Worm (Caenorhabditis elegans) whole organism, late embryonic: ENCODE results near the gene sri-24.

ENCODE experiments used
- F13H6.1 ChIP-seq: sonication (generic microtip); optimal IDR thresholded peaks from 2 replicates; lab custom pipeline; 2016; ENCODE audit warnings: missing genetic modification characterization, missing compliant biosample characterization
- K09A11.1 ChIP-seq: sonication (generic microtip); optimal IDR thresholded peaks from 2 replicates; lab custom pipeline; 2017; ENCODE audit warnings: antibody characterized with exemption, mild to moderate bottlenecking, missing genetic modification characterization, missing compliant biosample characterization; ENCODE audit not compliant: insufficient read depth
- T23F11.4 ChIP-seq: fragments of 200-800 bp; sonication (Bioruptor generic); optimal IDR thresholded peaks from 2 replicates; lab custom pipeline; 2018; ENCODE audit warnings: mild to moderate bottlenecking, missing genetic modification characterization, missing compliant biosample characterization
- ahr-1 ChIP-seq: sonication (generic microtip); optimal IDR thresholded peaks from 2 replicates; lab custom pipeline; 2016; ENCODE audit warnings: missing genetic modification characterization, missing compliant biosample characterization
- ama-1 ChIP-seq: fragments of 150-350 bp; optimal IDR thresholded peaks from 2 replicates; lab custom pipeline; 2014
- ceh-6 ChIP-seq: fragments of 200-800 bp; sonication (Bioruptor generic); optimal IDR thresholded peaks from 2 replicates; lab custom pipeline; 2018; ENCODE audit warnings: mild to moderate bottlenecking, missing genetic modification characterization, missing compliant biosample characterization
- dve-1 ChIP-seq: sonication (generic microtip); optimal IDR thresholded peaks from 2 replicates; lab custom pipeline; 2017; ENCODE audit warnings: antibody characterized with exemption, mild to moderate bottlenecking, missing genetic modification characterization, missing compliant biosample characterization
- fax-1 ChIP-seq: sonication (generic microtip); optimal IDR thresholded peaks from 2 replicates; lab custom pipeline; 2016; ENCODE audit warnings: missing genotype, missing genetic modification characterization, missing compliant biosample characterization
- nfya-1 ChIP-seq: sonication (generic microtip); optimal IDR thresholded peaks from 2 replicates; lab custom pipeline; 2017; ENCODE audit warnings: missing genetic modification characterization, mild to moderate bottlenecking, missing compliant biosample characterization, antibody characterized with exemption, moderate library complexity
- pag-3 ChIP-seq: sonication (generic microtip); optimal IDR thresholded peaks from 2 replicates; lab custom pipeline; 2016; ENCODE audit warnings: missing compliant biosample characterization, missing genetic modification characterization, borderline replicate concordance
- sox-4 ChIP-seq: sonication (generic microtip); optimal IDR thresholded peaks from 2 replicates; lab custom pipeline; 2017; ENCODE audit warnings: mild to moderate bottlenecking, missing genetic modification characterization, inconsistent platforms, missing compliant biosample characterization
- unc-3 ChIP-seq, 2 experiments: fragments of 200-800 bp in 1 of 2; sonication (Bioruptor generic) in 1 of 2; sonication (generic microtip) in 1 of 2; conservative IDR thresholded peaks in 1 of 2; optimal IDR thresholded peaks in 1 of 2; 2 replicates each; pipeline versions ENCODE4 v1.3.6 to Lab custom; 2016 to 2022; ENCODE audit warnings: missing compliant biosample characterization in 2 of 2, missing genetic modification characterization in 2 of 2, missing genetic modification reagents in 1 of 2
- ztf-16 ChIP-seq: sonication (generic microtip); optimal IDR thresholded peaks from 2 replicates; lab custom pipeline; 2017; ENCODE audit warnings: missing genetic modification characterization, missing compliant biosample characterization

ce11 chrV:15223668-15224067 is 11.7 kb downstream of the sri-24 start, which contains the start of gene srw-24:
- TF ChIP-seq K09A11.1 (tag; lab: Kevin White, UChicago) = no peak
- no peak for TF ChIP-seq fax-1
- no peak for TF ChIP-seq ama-1 (lab: Kevin White, UChicago)
- TF ChIP-seq dve-1 = no peak
- TF ChIP-seq sox-4 (tag; lab: Kevin White, UChicago) = no peak
- TF ChIP-seq nfya-1 (tag; lab: Kevin White, UChicago) = no peak
- TF ChIP-seq F13H6.1 (tag; lab: Kevin White, UChicago) = no peak
- TF ChIP-seq unc-3 (GFP tag; conservative IDR thresholded peaks at IDR 0.05; lab: Robert Waterston, UW) = no peak
- no peak for TF ChIP-seq unc-3 (tag; optimal IDR thresholded peaks at IDR 0.05; lab: Kevin White, UChicago)
- no peak for TF ChIP-seq ceh-6 (GFP tag; lab: Kevin White, UChicago)
- no peak for TF ChIP-seq T23F11.4 (GFP tag; lab: Kevin White, UChicago)
- TF ChIP-seq ztf-16 (tag; lab: Kevin White, UChicago) = no peak
- no peak for TF ChIP-seq ahr-1 (tag; lab: Kevin White, UChicago)
- TF ChIP-seq pag-3 (tag; lab: Kevin White, UChicago) = no peak
